Worm (Caenorhabditis elegans) whole organism, early embryonic: Measurements from ENCODE around the gene Y81B9A.3.

Source experiments
- B0310.2 ChIP-seq: sonication (generic microtip); optimal IDR thresholded peaks from 2 replicates; lab custom pipeline; 2016; ENCODE audit warnings: mild to moderate bottlenecking, missing genetic modification characterization, missing compliant biosample characterization
- ama-1 ChIP-seq: fragments of 150-350 bp; optimal IDR thresholded peaks from 2 replicates; lab custom pipeline; 2014
- ceh-13 ChIP-seq: fragments of 200-800 bp; sonication (Bioruptor generic); optimal IDR thresholded peaks from 2 replicates; lab custom pipeline; 2018; ENCODE audit warnings: mild to moderate bottlenecking, missing genetic modification characterization, missing compliant biosample characterization
- hmg-4 ChIP-seq: fragments of 200-800 bp; sonication (Bioruptor generic); optimal IDR thresholded peaks from 2 replicates; lab custom pipeline; 2018; ENCODE audit warnings: mild to moderate bottlenecking, missing genetic modification characterization, missing compliant biosample characterization
- hnd-1 ChIP-seq: sonication (generic microtip); optimal IDR thresholded peaks from 2 replicates; lab custom pipeline; 2016; ENCODE audit warnings: missing genetic modification characterization, missing compliant biosample characterization
- pes-1 ChIP-seq: fragments of 200-800 bp; sonication (Bioruptor generic); IDR thresholded peaks from 2 replicates; pipeline ENCODE4 v1.3.6; 2022; ENCODE audit warnings: missing genetic modification reagents, missing genetic modification characterization, missing compliant biosample characterization
- tbx-37 ChIP-seq: fragments of 200-800 bp; sonication (Bioruptor generic); conservative IDR thresholded peaks from 2 replicates; pipeline ENCODE4 v1.3.6; 2022; ENCODE audit warnings: missing genetic modification reagents, missing genetic modification characterization, missing compliant biosample characterization
- tra-4 ChIP-seq: sonication (generic microtip); optimal IDR thresholded peaks from 2 replicates; lab custom pipeline; 2017; ENCODE audit warnings: missing genetic modification characterization, missing compliant biosample characterization

DNA sequence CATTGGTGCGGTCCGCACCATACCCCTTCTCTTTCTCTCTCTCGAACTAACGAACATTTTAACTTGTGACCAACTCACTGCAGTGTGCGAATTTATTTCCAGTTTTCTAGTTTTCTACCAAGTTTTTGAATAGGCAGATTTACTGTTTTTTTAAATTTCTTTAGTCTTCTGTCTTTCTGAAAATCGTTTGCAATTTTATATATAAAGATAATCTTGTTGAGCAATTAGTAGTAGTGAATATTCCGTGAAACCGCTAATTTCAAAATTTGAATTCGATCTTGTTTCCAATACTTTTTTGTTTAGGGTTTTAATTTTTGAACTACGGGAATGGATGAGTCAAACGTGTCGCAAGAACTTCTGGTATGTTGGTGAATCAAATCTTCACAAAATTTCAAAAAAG, 1.6 kb downstream of the Y81B9A.3 start, which contains the start of gene Y81B9A.2:
- TF ChIP-seq hmg-4 (GFP tag; lab: Kevin White, UChicago): no peak
- TF ChIP-seq ama-1: no peak
- TF ChIP-seq ceh-13: no peak
- TF ChIP-seq pes-1 (GFP tag; lab: Robert Waterston, UW): no peak
- TF ChIP-seq hnd-1 (tag; lab: Kevin White, UChicago): no peak
- TF ChIP-seq tra-4: no peak
- TF ChIP-seq tbx-37: no peak
- TF ChIP-seq B0310.2 (tag; lab: Kevin White, UChicago): no peak
